Fruit fly (Drosophila melanogaster) whole organism, embryonic: ENCODE data around the gene bwa.

Source experiments
- CG10209 ChIP-seq: fragments of 200-800 bp; sonication (Bioruptor generic); optimal IDR thresholded peaks from 3 replicates; lab custom pipeline; 2017; ENCODE audit warnings: missing biosample characterization, mild to moderate bottlenecking, missing genetic modification characterization, missing genetic modification reagents
- CG10462 ChIP-seq: fragments of 200-800 bp; sonication (Bioruptor generic); optimal IDR thresholded peaks from 2 replicates; lab custom pipeline; 2016; ENCODE audit warnings: missing biosample characterization, missing genetic modification characterization
- CG10959 ChIP-seq: fragments of 200-800 bp; sonication (Bioruptor generic); IDR thresholded peaks from 2 replicates; pipeline ENCODE4 v1.3.6; 2022; ENCODE audit warnings: missing biosample characterization, missing genetic modification characterization
- CG12155 ChIP-seq: fragments of 200-800 bp; sonication (Bioruptor generic); optimal IDR thresholded peaks from 3 replicates; lab custom pipeline; 2016; ENCODE audit warnings: missing biosample characterization, missing genetic modification characterization
- CG13296 ChIP-seq: fragments of 200-800 bp; sonication (Bioruptor generic); optimal IDR thresholded peaks from 3 replicates; lab custom pipeline; 2018; ENCODE audit warnings: missing biosample characterization, mild to moderate bottlenecking, missing genetic modification characterization
- CG15696 ChIP-seq: fragments of 200-800 bp; sonication (Bioruptor generic); optimal IDR thresholded peaks from 2 replicates; lab custom pipeline; 2019; ENCODE audit warnings: missing biosample characterization, mild to moderate bottlenecking, missing genetic modification characterization, moderate library complexity
- CG18476 ChIP-seq: fragments of 200-800 bp; sonication (Bioruptor generic); optimal IDR thresholded peaks from 2 replicates; lab custom pipeline; 2016; ENCODE audit warnings: missing biosample characterization, mild to moderate bottlenecking, missing genetic modification characterization
- CG30020 ChIP-seq: fragments of 200-800 bp; optimal IDR thresholded peaks from 2 replicates; lab custom pipeline; 2019; ENCODE audit warnings: missing biosample characterization, mild to moderate bottlenecking, missing genetic modification characterization, moderate library complexity
- CG31365 ChIP-seq: fragments of 200-800 bp; sonication (Bioruptor generic); optimal IDR thresholded peaks from 2 replicates; lab custom pipeline; 2018; ENCODE audit warnings: missing biosample characterization, mild to moderate bottlenecking, missing genetic modification characterization
- CG31441 ChIP-seq: fragments of 200-800 bp; sonication (Bioruptor generic); IDR thresholded peaks from 2 replicates; pipeline ENCODE4 v1.3.6; 2022; ENCODE audit warnings: missing biosample characterization, missing genetic modification characterization
- CG3281 ChIP-seq: fragments of 200-800 bp; sonication (Bioruptor generic); optimal IDR thresholded peaks from 3 replicates; lab custom pipeline; 2017; ENCODE audit warnings: missing biosample characterization, mild to moderate bottlenecking, missing genetic modification characterization
- CG34224 ChIP-seq: fragments of 200-800 bp; sonication (Bioruptor generic); IDR thresholded peaks from 3 replicates; pipeline ENCODE4 v1.3.6; 2022; ENCODE audit warnings: missing biosample characterization, missing genetic modification characterization; ENCODE audit not compliant: partially characterized antibody
- CG4404 ChIP-seq: fragments of 200-800 bp; sonication (Bioruptor generic); IDR thresholded peaks from 2 replicates; pipeline ENCODE4 v1.3.6; 2022; ENCODE audit warnings: missing biosample characterization, missing genetic modification characterization
- CG4424 ChIP-seq: fragments of 200-800 bp; sonication (Bioruptor generic); optimal IDR thresholded peaks from 3 replicates; lab custom pipeline; 2016; ENCODE audit warnings: missing biosample characterization, missing genetic modification characterization
- CG6791 ChIP-seq: fragments of 200-800 bp; sonication (Bioruptor generic); IDR thresholded peaks from 3 replicates; pipeline ENCODE4 v1.3.6; 2022; ENCODE audit warnings: missing biosample characterization, missing genetic modification characterization; ENCODE audit not compliant: partially characterized antibody
- CG9437 ChIP-seq: fragments of 200-800 bp; sonication (Bioruptor generic); optimal IDR thresholded peaks from 2 replicates; lab custom pipeline; 2018; ENCODE audit warnings: missing biosample characterization, mild to moderate bottlenecking, missing genetic modification characterization
- CHES-1-like ChIP-seq: fragments of 200-800 bp; sonication (Bioruptor generic); optimal IDR thresholded peaks from 2 replicates; lab custom pipeline; 2016; ENCODE audit warnings: missing biosample characterization, missing genetic modification characterization
- Camta ChIP-seq: fragments of 200-800 bp; sonication (Bioruptor generic); optimal IDR thresholded peaks from 2 replicates; lab custom pipeline; 2016; ENCODE audit warnings: missing biosample characterization, missing genetic modification characterization
- Hr51 ChIP-seq, 2 experiments: fragments of 200-800 bp; sonication (Bioruptor generic); optimal IDR thresholded peaks; 2 replicates in 1 of 2; 3 replicates in 1 of 2; lab custom pipeline; 2016 to 2018; ENCODE audit warnings: missing biosample characterization in 2 of 2, missing genetic modification characterization in 2 of 2, mild to moderate bottlenecking in 1 of 2, moderate library complexity in 1 of 2
- Lim3 ChIP-seq: fragments of 200-800 bp; sonication (Bioruptor generic); IDR thresholded peaks from 2 replicates; pipeline ENCODE4 v1.3.6; 2022; ENCODE audit warnings: missing biosample characterization, missing genetic modification characterization
- NFAT ChIP-seq: fragments of 200-800 bp; sonication (Bioruptor generic); IDR thresholded peaks from 2 replicates; pipeline ENCODE4 v1.3.6; 2022; ENCODE audit warnings: missing biosample characterization, missing genetic modification characterization
- PHDP ChIP-seq: fragments of 200-800 bp; sonication (Bioruptor generic); optimal IDR thresholded peaks from 3 replicates; lab custom pipeline; 2018; ENCODE audit warnings: missing biosample characterization, mild to moderate bottlenecking, missing genetic modification characterization, moderate library complexity
- Side ChIP-seq: fragments of 200-800 bp; sonication (Bioruptor generic); optimal IDR thresholded peaks from 2 replicates; lab custom pipeline; 2016; ENCODE audit warnings: missing biosample characterization, missing genetic modification characterization
- Spps ChIP-seq: fragments of 200-800 bp; sonication (Bioruptor generic); optimal IDR thresholded peaks from 2 replicates; lab custom pipeline; 2018; ENCODE audit warnings: missing biosample characterization, mild to moderate bottlenecking, missing genetic modification characterization
- Sry-β ChIP-seq: fragments of 200-800 bp; sonication (Bioruptor generic); optimal IDR thresholded peaks from 2 replicates; lab custom pipeline; 2018; ENCODE audit warnings: missing biosample characterization, mild to moderate bottlenecking, missing genetic modification characterization, moderate library complexity
- Vsx1 ChIP-seq: fragments of 200-800 bp; sonication (Bioruptor generic); optimal IDR thresholded peaks from 2 replicates; lab custom pipeline; 2017; ENCODE audit warnings: missing biosample characterization, mild to moderate bottlenecking, missing genetic modification characterization, missing genetic modification reagents
- al ChIP-seq: fragments of 200-800 bp; sonication (Bioruptor generic); IDR thresholded peaks from 2 replicates; pipeline ENCODE4 v1.3.6; 2022; ENCODE audit warnings: missing biosample characterization, missing genetic modification characterization
- aop ChIP-seq: fragments of 200-800 bp; sonication (Bioruptor generic); IDR thresholded peaks from 2 replicates; pipeline ENCODE4 v1.3.6; 2022; ENCODE audit warnings: missing biosample characterization, missing genetic modification characterization
- cg ChIP-seq: fragments of 200-800 bp; sonication (Bioruptor generic); optimal IDR thresholded peaks from 3 replicates; lab custom pipeline; 2019; ENCODE audit warnings: missing biosample characterization, mild to moderate bottlenecking, missing genetic modification characterization, moderate library complexity
- fd96Cb ChIP-seq: fragments of 200-800 bp; sonication (Bioruptor generic); optimal IDR thresholded peaks from 2 replicates; lab custom pipeline; 2018; ENCODE audit warnings: missing biosample characterization, mild to moderate bottlenecking, missing genetic modification characterization, moderate library complexity
- gcm ChIP-seq: fragments of 200-800 bp; sonication (Bioruptor generic); optimal IDR thresholded peaks from 2 replicates; lab custom pipeline; 2019; ENCODE audit warnings: missing biosample characterization, mild to moderate bottlenecking, missing genetic modification characterization, moderate library complexity
- gsb ChIP-seq: fragments of 200-800 bp; sonication (Bioruptor generic); IDR thresholded peaks from 2 replicates; pipeline ENCODE4 v1.3.6; 2022; ENCODE audit warnings: missing biosample characterization, missing genetic modification characterization
- inv ChIP-seq: fragments of 200-800 bp; sonication (Bioruptor generic); IDR thresholded peaks from 2 replicates; pipeline ENCODE4 v1.3.6; 2022; ENCODE audit warnings: missing biosample characterization, missing genetic modification characterization; ENCODE audit not compliant: partially characterized antibody
- jing ChIP-seq: fragments of 200-800 bp; sonication (Bioruptor generic); optimal IDR thresholded peaks from 2 replicates; lab custom pipeline; 2018; ENCODE audit warnings: missing biosample characterization, mild to moderate bottlenecking, missing genetic modification characterization
- odd ChIP-seq: fragments of 200-800 bp; sonication (Bioruptor generic); optimal IDR thresholded peaks from 2 replicates; lab custom pipeline; 2017; ENCODE audit warnings: missing biosample characterization, mild to moderate bottlenecking, missing genetic modification characterization
- pnt ChIP-seq: fragments of 200-800 bp; sonication (Bioruptor generic); optimal IDR thresholded peaks from 3 replicates; lab custom pipeline; 2016; ENCODE audit warnings: missing biosample characterization, missing genetic modification characterization
- prd ChIP-seq, 3 experiments: fragments of >200 bp in 2 of 3; fragments of 200-800 bp in 1 of 3; sonication (Bioruptor generic) in 1 of 3; optimal IDR thresholded peaks in 2 of 3; IDR thresholded peaks in 1 of 3; 2 replicates in 2 of 3; 3 replicates in 1 of 3; pipeline versions ENCODE4 v1.3.6 to Lab custom; 2017 to 2022; ENCODE audit warnings: missing biosample characterization in 1 of 3, missing genetic modification characterization in 1 of 3
- sd ChIP-seq: fragments of 200-800 bp; sonication (Bioruptor generic); optimal IDR thresholded peaks from 3 replicates; lab custom pipeline; 2018; ENCODE audit warnings: missing biosample characterization, mild to moderate bottlenecking, missing genetic modification characterization, moderate library complexity
- slou ChIP-seq: fragments of 200-800 bp; sonication (Bioruptor generic); optimal IDR thresholded peaks from 3 replicates; lab custom pipeline; 2016; ENCODE audit warnings: missing biosample characterization, missing genetic modification characterization
- sna ChIP-seq: fragments of 200-800 bp; sonication (Bioruptor generic); IDR thresholded peaks from 2 replicates; pipeline ENCODE4 v1.3.6; 2022; ENCODE audit warnings: missing biosample characterization, missing genetic modification characterization; ENCODE audit not compliant: partially characterized antibody
- so ChIP-seq: fragments of 200-800 bp; sonication (Bioruptor generic); IDR thresholded peaks from 3 replicates; pipeline ENCODE4 v1.3.6; 2022; ENCODE audit warnings: missing biosample characterization, missing genetic modification characterization
- sob ChIP-seq: fragments of 200-800 bp; sonication (Bioruptor generic); IDR thresholded peaks from 2 replicates; pipeline ENCODE4 v1.3.6; 2022; ENCODE audit warnings: missing biosample characterization, missing genetic modification characterization
- ssp ChIP-seq: fragments of 200-800 bp; sonication (Bioruptor generic); IDR thresholded peaks from 2 replicates; pipeline ENCODE4 v1.3.6; 2022; ENCODE audit warnings: missing biosample characterization, missing genetic modification characterization
- trh ChIP-seq: fragments of 200-800 bp; sonication (Bioruptor generic); optimal IDR thresholded peaks from 2 replicates; lab custom pipeline; 2016; ENCODE audit warnings: missing biosample characterization, missing genetic modification characterization
- unc-4 ChIP-seq: fragments of 200-800 bp; sonication (Bioruptor generic); IDR thresholded peaks from 2 replicates; pipeline ENCODE4 v1.3.6; 2022; ENCODE audit warnings: missing biosample characterization, missing genetic modification characterization; ENCODE audit not compliant: partially characterized antibody
- vnd ChIP-seq: fragments of 200-800 bp; sonication (Bioruptor generic); IDR thresholded peaks from 3 replicates; pipeline ENCODE4 v1.3.6; 2022; ENCODE audit warnings: missing biosample characterization, missing genetic modification characterization; ENCODE audit not compliant: partially characterized antibody
- zfh1 ChIP-seq: fragments of 200-800 bp; sonication (Bioruptor generic); IDR thresholded peaks from 3 replicates; pipeline ENCODE4 v1.3.6; 2022; ENCODE audit warnings: missing biosample characterization, missing genetic modification characterization

The bwa gene

DNA sequence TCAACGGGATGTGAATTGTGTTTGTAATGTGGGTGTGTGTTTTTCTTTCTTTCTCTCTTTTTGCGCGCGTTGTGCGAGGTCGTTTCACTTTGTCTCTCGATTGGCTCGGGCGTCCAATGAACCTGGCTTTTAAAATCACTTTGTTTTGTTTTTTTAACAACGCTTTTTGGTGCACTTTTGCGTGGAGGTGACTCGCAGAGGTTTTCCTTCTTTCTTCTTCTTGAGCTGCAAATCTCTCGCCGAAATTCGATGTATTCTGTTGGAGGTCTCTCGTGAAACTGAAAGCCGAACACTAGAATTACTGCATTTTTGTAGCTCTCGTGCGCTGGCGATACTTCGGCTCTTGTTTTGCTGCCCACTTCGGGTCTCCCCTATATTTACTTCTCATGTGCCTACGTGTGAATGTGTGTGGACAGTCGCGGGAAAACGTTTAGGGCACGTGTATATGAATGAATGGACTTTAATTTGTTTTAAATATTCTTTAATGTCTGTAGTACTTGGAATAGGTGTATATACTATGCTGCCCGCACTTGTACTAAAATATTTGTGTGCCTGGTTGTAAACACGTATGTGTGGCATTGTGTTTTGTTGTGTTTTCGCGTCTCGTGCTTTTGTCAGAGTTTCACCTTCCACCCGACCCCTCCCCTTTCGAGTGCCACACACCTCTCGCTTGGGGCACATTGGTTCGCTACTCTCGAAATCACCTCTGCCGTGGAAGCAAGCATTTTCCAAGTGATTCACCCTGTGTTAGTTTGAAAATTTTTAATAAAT is 18.8 kb downstream of the bwa start, which contains the start of gene fok (continued):
- TF ChIP-seq CG3281 (GFP tag; lab: Kevin White, UChicago) (peak; percentile 98), CG4424 (peak; percentile 96), Lim3 (peak; percentile 66; the same call in 1 of the 2 replicates), CG9437 (GFP tag; lab: Kevin White, UChicago) (peak; percentile 91), PHDP (tag; lab: Kevin White, UChicago) (peak; percentile 97), CG13296 (GFP tag; lab: Kevin White, UChicago) (peak; percentile 98), prd (optimal IDR thresholded peaks at IDR 0.05; lab: Kevin White, UChicago) (no peak), prd (GFP tag; IDR thresholded peaks at IDR 0.05; lab: Robert Waterston, UW) (peak; percentile 95), slou (GFP tag; lab: Kevin White, UChicago) (peak; percentile 90), CG31365 (tag; lab: Kevin White, UChicago) (peak; percentile 83), gsb (peak; percentile 90), gcm (GFP tag; lab: Kevin White, UChicago) (peak; percentile 98), jing (GFP tag; lab: Kevin White, UChicago) (peak; percentile 84), CG10462 (GFP tag; lab: Kevin White, UChicago) (peak; percentile 81), sd (peak; percentile 99), aop (peak; percentile 74), NFAT (GFP tag; lab: Robert Waterston, UW) (peak; percentile 82), CG6791 (GFP tag; lab: Robert Waterston, UW) (0 out of 3 replicates have a peak, but pooled peaks have one; percentile 40), vnd (GFP tag; lab: Robert Waterston, UW) (no peak; the same call in 2 of the 3 replicates), CG4404 (GFP tag; lab: Robert Waterston, UW) (peak; percentile 90), CG12155 (GFP tag; lab: Kevin White, UChicago) (peak; percentile 94), odd (peak; percentile 96), CG34224 (no peak), pnt (GFP tag; lab: Kevin White, UChicago) (peak; percentile 93), al (peak; percentile 92), Side (GFP tag; lab: Kevin White, UChicago) (peak; percentile 95), CG15696 (tag; lab: Kevin White, UChicago) (peak; percentile 93), inv (no peak), ssp (GFP tag; lab: Robert Waterston, UW) (peak; percentile 85), CG10209 (GFP tag; lab: Kevin White, UChicago) (peak; percentile 96), CHES-1-like (GFP tag; lab: Kevin White, UChicago) (peak; percentile 96), CG31441 (GFP tag; lab: Robert Waterston, UW) (peak; percentile 93), trh (GFP tag; lab: Kevin White, UChicago) (peak; percentile 76), Hr51 (GFP tag; optimal IDR thresholded peaks at IDR 0.05; lab: Kevin White, UChicago) (peak; percentile 94 to 97), sna (no peak), CG10959 (GFP tag; lab: Robert Waterston, UW) (peak; percentile 89), cg (GFP tag; lab: Kevin White, UChicago) (peak; percentile 88), sob (GFP tag; lab: Robert Waterston, UW) (peak; percentile 98), fd96Cb (peak; percentile 94), zfh1 (GFP tag; lab: Robert Waterston, UW) (peak; percentile 98), Spps (tag; lab: Kevin White, UChicago) (peak; percentile 92), Camta (GFP tag; lab: Kevin White, UChicago) (peak; percentile 93), unc-4 (GFP tag; lab: Robert Waterston, UW) (0 out of 2 replicates have a peak, but pooled peaks have one; percentile 25), CG18476 (GFP tag; lab: Kevin White, UChicago) (peak; percentile 96), CG30020 (tag; lab: Kevin White, UChicago) (peak; percentile 81), so (peak; percentile 96), Sry-β (GFP tag; lab: Kevin White, UChicago) (peak; percentile 52), Vsx1 (GFP tag; lab: Kevin White, UChicago) (peak; percentile 92)
